Worm (Caenorhabditis elegans) whole organism, L1 larva: ENCODE results near the gene srx-87.

ENCODE experiments used
- C16A3.4 ChIP-seq: fragments of 150-350 bp; optimal IDR thresholded peaks from 2 replicates; lab custom pipeline; 2014; ENCODE audit warnings: missing biosample characterization, missing genetic modification characterization
- F16B12.6 ChIP-seq: fragments of 150-350 bp; optimal IDR thresholded peaks from 2 replicates; lab custom pipeline; 2014; ENCODE audit warnings: missing biosample characterization, missing genetic modification characterization
- aly-2 ChIP-seq: fragments of 150-350 bp; optimal IDR thresholded peaks from 2 replicates; lab custom pipeline; 2014; ENCODE audit warnings: missing biosample characterization, missing genetic modification characterization
- blmp-1 ChIP-seq: fragments of 150-350 bp; optimal IDR thresholded peaks from 2 replicates; lab custom pipeline; 2014; ENCODE audit warnings: missing biosample characterization, missing genetic modification characterization
- ceh-63 ChIP-seq: fragments of 200-800 bp; sonication (Bioruptor generic); optimal IDR thresholded peaks from 2 replicates; lab custom pipeline; 2018; ENCODE audit warnings: mild to moderate bottlenecking, missing genetic modification characterization, missing compliant biosample characterization
- ceh-82 ChIP-seq, 3 experiments: fragments of 150-350 bp in 1 of 3; sonication (generic microtip) in 2 of 3; optimal IDR thresholded peaks; 2 replicates each; lab custom pipeline; 2014 to 2017; ENCODE audit warnings: missing biosample characterization in 3 of 3, missing genetic modification characterization in 3 of 3
- ces-1 ChIP-seq: fragments of 150-350 bp; optimal IDR thresholded peaks from 2 replicates; lab custom pipeline; 2014; ENCODE audit warnings: missing biosample characterization, missing genetic modification reagents, missing genetic modification characterization
- dsc-1 ChIP-seq: sonication (generic microtip); optimal IDR thresholded peaks from 2 replicates; lab custom pipeline; 2016; ENCODE audit warnings: mild to moderate bottlenecking, missing genetic modification characterization, missing compliant biosample characterization
- efl-1 ChIP-seq, 4 experiments: fragments of 150-350 bp; optimal IDR thresholded peaks in 3 of 4; peaks in 1 of 4; 1 replicate in 1 of 4; 2 replicates in 3 of 4; lab custom pipeline; 2014; ENCODE audit warnings: missing biosample characterization in 2 of 4, missing genetic modification characterization in 2 of 4, missing genetic modification reagents in 2 of 4
- efl-3 ChIP-seq: fragments of 200-800 bp; sonication (Bioruptor generic); optimal IDR thresholded peaks from 2 replicates; lab custom pipeline; 2018; ENCODE audit warnings: mild to moderate bottlenecking, missing genetic modification characterization, missing compliant biosample characterization
- egl-13 ChIP-seq: sonication (generic microtip); optimal IDR thresholded peaks from 2 replicates; lab custom pipeline; 2016; ENCODE audit warnings: missing genotype, missing genetic modification reagents, missing genetic modification characterization, missing compliant biosample characterization
- egl-27 ChIP-seq, 2 experiments: fragments of 150-350 bp in 1 of 2; sonication (generic microtip); optimal IDR thresholded peaks; 3 replicates each; lab custom pipeline; 2017 to 2018; ENCODE audit warnings: missing biosample characterization in 2 of 2, missing genetic modification characterization in 2 of 2, missing genetic modification reagents in 2 of 2
- elt-2 ChIP-seq: sonication (generic microtip); optimal IDR thresholded peaks from 2 replicates; lab custom pipeline; 2016; ENCODE audit warnings: missing genetic modification characterization, mild to moderate bottlenecking, inconsistent platforms, missing compliant biosample characterization, missing genetic modification reagents
- fkh-8 ChIP-seq: sonication (generic microtip); optimal IDR thresholded peaks from 2 replicates; lab custom pipeline; 2016; ENCODE audit warnings: mild to moderate bottlenecking, missing genetic modification characterization, missing compliant biosample characterization
- grh-1 ChIP-seq: fragments of 200-800 bp; sonication (Bioruptor generic); IDR thresholded peaks from 2 replicates; pipeline ENCODE4 v1.3.6; 2022; ENCODE audit warnings: missing genetic modification reagents, missing genetic modification characterization, missing compliant biosample characterization
- hpl-2 ChIP-seq: fragments of 150-350 bp; optimal IDR thresholded peaks from 2 replicates; lab custom pipeline; 2014; ENCODE audit warnings: missing biosample characterization, missing genetic modification reagents, missing genetic modification characterization
- isw-1 ChIP-seq: fragments of 200-800 bp; sonication (Bioruptor generic); IDR thresholded peaks from 2 replicates; pipeline ENCODE4 v1.3.6; 2022; ENCODE audit warnings: missing genetic modification characterization, missing compliant biosample characterization
- lin-14 ChIP-seq: fragments of 200-800 bp; sonication (Bioruptor generic); optimal IDR thresholded peaks from 2 replicates; lab custom pipeline; 2018; ENCODE audit warnings: mild to moderate bottlenecking, missing genetic modification characterization, moderate library complexity, missing compliant biosample characterization
- lin-15B ChIP-seq: fragments of 150-350 bp; sonication (generic microtip); optimal IDR thresholded peaks from 3 replicates; lab custom pipeline; 2014; ENCODE audit warnings: missing biosample characterization, missing genetic modification characterization
- lin-35 ChIP-seq, 2 experiments: fragments of 150-350 bp; optimal IDR thresholded peaks; 2 replicates each; lab custom pipeline; 2014; ENCODE audit warnings: missing biosample characterization in 2 of 2, missing genetic modification characterization in 2 of 2, missing genetic modification reagents in 2 of 2
- lsy-2 ChIP-seq, 2 experiments: fragments of 150-350 bp; optimal IDR thresholded peaks; 2 replicates each; lab custom pipeline; 2014; ENCODE audit warnings: missing biosample characterization in 2 of 2, missing genetic modification characterization in 2 of 2
- mab-9 ChIP-seq: fragments of 200-800 bp; sonication (Bioruptor generic); IDR thresholded peaks from 2 replicates; pipeline ENCODE4 v1.3.6; 2022; ENCODE audit warnings: missing genetic modification reagents, missing genetic modification characterization, missing compliant biosample characterization
- mdl-1 ChIP-seq, 2 experiments: fragments of 150-350 bp; optimal IDR thresholded peaks; 2 replicates each; lab custom pipeline; 2014 to 2017; ENCODE audit warnings: missing biosample characterization in 2 of 2, missing genetic modification characterization in 2 of 2, inconsistent platforms in 1 of 2
- mep-1 ChIP-seq: fragments of 150-350 bp; optimal IDR thresholded peaks from 2 replicates; lab custom pipeline; 2014; ENCODE audit warnings: missing biosample characterization, missing genetic modification characterization
- nhr-20 ChIP-seq: sonication (generic microtip); optimal IDR thresholded peaks from 2 replicates; lab custom pipeline; 2016; ENCODE audit warnings: mild to moderate bottlenecking, missing genetic modification characterization, missing compliant biosample characterization
- nhr-237 ChIP-seq: fragments of 150-350 bp; optimal IDR thresholded peaks from 2 replicates; lab custom pipeline; 2014; ENCODE audit warnings: missing biosample characterization, missing genetic modification characterization
- nhr-71 ChIP-seq: sonication (generic microtip); optimal IDR thresholded peaks from 2 replicates; lab custom pipeline; 2016; ENCODE audit warnings: mild to moderate bottlenecking, missing genetic modification characterization, moderate library complexity, missing compliant biosample characterization
- nhr-76 ChIP-seq: sonication (generic microtip); optimal IDR thresholded peaks from 2 replicates; lab custom pipeline; 2017; ENCODE audit warnings: missing biosample characterization, missing genetic modification characterization
- nhr-77 ChIP-seq: fragments of 150-350 bp; optimal IDR thresholded peaks from 2 replicates; lab custom pipeline; 2014; ENCODE audit warnings: missing biosample characterization, missing genetic modification characterization
- nhr-84 ChIP-seq: sonication (generic microtip); optimal IDR thresholded peaks from 2 replicates; lab custom pipeline; 2017; ENCODE audit warnings: missing biosample characterization, missing genetic modification characterization
- nhr-85 ChIP-seq: sonication (generic microtip); peaks from one replicate; lab custom pipeline; 2016; ENCODE audit warnings: missing genetic modification characterization, inconsistent platforms, missing compliant biosample characterization
- nhr-90 ChIP-seq: sonication (generic microtip); optimal IDR thresholded peaks from 2 replicates; lab custom pipeline; 2016; ENCODE audit warnings: mild to moderate bottlenecking, missing genetic modification characterization, missing compliant biosample characterization; ENCODE audit not compliant: poor library complexity
- pag-3 ChIP-seq: sonication (generic microtip); optimal IDR thresholded peaks from 2 replicates; lab custom pipeline; 2017; ENCODE audit warnings: missing genetic modification characterization, mild to moderate bottlenecking, missing compliant biosample characterization, antibody characterized with exemption, borderline replicate concordance; ENCODE audit not compliant: insufficient read depth
- pax-3 ChIP-seq: fragments of 200-800 bp; sonication (Bioruptor generic); optimal IDR thresholded peaks from 2 replicates; lab custom pipeline; 2018; ENCODE audit warnings: mild to moderate bottlenecking, missing genetic modification characterization, moderate library complexity, missing compliant biosample characterization
- rnt-1 ChIP-seq: sonication (generic microtip); optimal IDR thresholded peaks from 2 replicates; lab custom pipeline; 2016; ENCODE audit warnings: mild to moderate bottlenecking, missing genetic modification characterization, moderate library complexity, missing compliant biosample characterization
- skn-1 ChIP-seq: fragments of 150-350 bp; optimal IDR thresholded peaks from 2 replicates; lab custom pipeline; 2014; ENCODE audit warnings: missing biosample characterization, missing genetic modification characterization
- snu-23 ChIP-seq: sonication (generic microtip); optimal IDR thresholded peaks from 2 replicates; lab custom pipeline; 2016; ENCODE audit warnings: missing genetic modification characterization, missing compliant biosample characterization
- sup-37 ChIP-seq: fragments of 200-800 bp; sonication (Bioruptor generic); optimal IDR thresholded peaks from 2 replicates; lab custom pipeline; 2018; ENCODE audit warnings: mild to moderate bottlenecking, missing genetic modification characterization, missing compliant biosample characterization
- swsn-7 ChIP-seq: sonication (generic microtip); optimal IDR thresholded peaks from 2 replicates; lab custom pipeline; 2016; ENCODE audit warnings: missing genetic modification characterization, missing compliant biosample characterization
- tbx-2 ChIP-seq: sonication (generic microtip); optimal IDR thresholded peaks from 2 replicates; lab custom pipeline; 2016; ENCODE audit warnings: missing genetic modification characterization, missing compliant biosample characterization
- tlp-1 ChIP-seq: fragments of 150-350 bp; optimal IDR thresholded peaks from 2 replicates; lab custom pipeline; 2014; ENCODE audit warnings: missing biosample characterization, missing genetic modification characterization
- unc-130 ChIP-seq: fragments of 150-350 bp; optimal IDR thresholded peaks from 2 replicates; lab custom pipeline; 2017; ENCODE audit warnings: missing biosample characterization, missing genetic modification characterization, inconsistent platforms
- zag-1 ChIP-seq: fragments of 150-350 bp; optimal IDR thresholded peaks from 2 replicates; lab custom pipeline; 2014; ENCODE audit warnings: missing biosample characterization, missing genetic modification characterization

srx-87 gene

ce11 chrV:11527531-11527930 is 37.1 kb upstream of the srx-87 start, which contains the start of gene ccch-1:
Gene ccch-1 (plus strand): TSS chrV:11527831.
- TF ChIP-seq lin-35 (GFP tag; optimal IDR thresholded peaks at IDR 0.05; lab: Kevin White, UChicago) (no peak), efl-1 (optimal IDR thresholded peaks at IDR 0.05; lab: Kevin White, UChicago) (no peak), efl-1 (GFP tag; optimal IDR thresholded peaks at IDR 0.05 in 1 of 2; lab: Kevin White, UChicago) (peak in 1 of 2 experiments; percentile 80)

DNA sequence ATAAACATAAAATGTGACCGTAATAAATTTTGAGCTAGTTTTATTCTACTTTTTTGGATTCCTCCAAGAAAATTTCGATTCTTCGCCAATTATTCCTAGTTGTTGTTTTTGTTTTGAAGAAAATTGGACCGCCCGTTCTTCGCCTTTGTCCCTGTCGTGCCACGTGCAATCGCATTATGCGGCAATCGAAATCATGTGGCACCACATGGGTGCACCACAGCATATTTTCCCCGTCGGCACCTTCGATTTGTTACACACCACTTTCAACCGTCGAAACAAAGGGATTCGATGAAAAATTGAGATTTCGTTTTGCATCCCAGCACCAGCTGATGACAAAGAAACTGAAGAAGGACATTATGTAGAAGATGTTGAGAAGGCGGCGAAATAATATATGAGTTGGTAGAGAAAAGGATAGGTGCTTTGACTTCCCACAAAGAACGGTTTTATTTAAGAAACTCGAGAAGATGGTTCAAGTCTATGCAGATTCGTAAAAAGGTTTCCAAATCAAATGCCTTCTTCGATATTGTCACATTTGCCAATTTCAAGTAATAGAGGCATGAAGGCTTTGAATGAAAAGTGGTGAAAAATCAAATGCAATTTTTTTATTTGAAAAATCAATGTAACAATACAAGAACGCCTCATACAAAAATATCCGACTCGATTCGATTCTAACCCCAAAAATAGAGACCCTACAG is 35.9 kb upstream of the srx-87 start:
- TF ChIP-seq mdl-1 (tag; optimal IDR thresholded peaks at IDR 0.05; lab: Kevin White, UChicago) (peak in 1 of 2 experiments; percentile 7), dsc-1 (tag; lab: Kevin White, UChicago) (peak; percentile 57), nhr-85 (tag; lab: Kevin White, UChicago) (peak; percentile 76), elt-2 (tag; lab: Kevin White, UChicago) (no peak), snu-23 (GFP tag; lab: Kevin White, UChicago) (peak; percentile 21), fkh-8 (tag; lab: Kevin White, UChicago) (no peak), lin-15B (tag; lab: Kevin White, UChicago) (no peak), F16B12.6 (no peak), hpl-2 (GFP tag; lab: Kevin White, UChicago) (no peak), lin-14 (GFP tag; lab: Kevin White, UChicago) (peak; percentile 33), nhr-77 (tag; lab: Kevin White, UChicago) (no peak)

DNA sequence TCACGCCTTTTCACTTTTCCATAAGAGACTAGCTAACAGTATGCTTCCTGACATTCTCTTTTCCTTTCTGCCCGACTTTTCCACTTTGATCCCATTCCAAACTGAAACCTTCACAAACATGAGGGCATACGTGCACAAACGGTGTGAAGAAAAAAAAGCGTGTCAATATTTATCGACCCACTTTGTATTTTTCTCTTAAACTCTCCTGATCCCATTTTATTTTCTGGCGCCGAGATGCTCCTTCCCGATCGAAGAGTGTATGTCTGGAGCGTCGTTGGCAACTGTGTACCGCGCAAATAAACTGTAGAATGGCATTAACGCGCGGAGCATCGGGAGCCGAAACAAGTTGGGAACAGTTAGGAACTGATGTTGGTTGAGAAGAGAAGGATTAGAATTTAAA is 35.1 kb upstream of the srx-87 start:
- TF ChIP-seq nhr-76 (tag; lab: Kevin White, UChicago) (no peak), mep-1 (tag; lab: Kevin White, UChicago) (no peak), nhr-84 (tag; lab: Kevin White, UChicago) (no peak), mdl-1 (tag; optimal IDR thresholded peaks at IDR 0.05; lab: Kevin White, UChicago) (peak in 1 of 2 experiments; percentile 25), blmp-1 (tag; lab: Kevin White, UChicago) (no peak), egl-27 (tag; optimal IDR thresholded peaks at IDR 0.05; lab: Kevin White, UChicago) (peak; percentile 45 to 57), nhr-71 (tag; lab: Kevin White, UChicago) (peak; percentile 36), tbx-2 (tag; lab: Kevin White, UChicago) (peak; percentile 58), efl-3 (no peak), lsy-2 (tag; optimal IDR thresholded peaks at IDR 0.05; lab: Kevin White, UChicago) (peak in 1 of 2 experiments; percentile 21), efl-1 (optimal IDR thresholded peaks at IDR 0.05; lab: Kevin White, UChicago) (no peak), efl-1 (GFP tag; optimal IDR thresholded peaks at IDR 0.05 in 1 of 2; lab: Kevin White, UChicago) (peak in 1 of 2 experiments; percentile 58), isw-1 (GFP tag; lab: Robert Waterston, UW) (no peak), ceh-82 (tag; optimal IDR thresholded peaks at IDR 0.05; lab: Kevin White, UChicago) (no peak), lin-14 (GFP tag; lab: Kevin White, UChicago) (peak; percentile 48), ceh-63 (GFP tag; lab: Kevin White, UChicago) (no peak), nhr-77 (tag; lab: Kevin White, UChicago) (peak; percentile 65), tlp-1 (tag; lab: Kevin White, UChicago) (no peak), nhr-20 (tag; lab: Kevin White, UChicago) (peak; percentile 36)

ce11 chrV:11531100-11531499 is 33.6 kb upstream of the srx-87 start:
- TF ChIP-seq nhr-90 (peak; percentile 76), efl-1 (optimal IDR thresholded peaks at IDR 0.05; lab: Kevin White, UChicago) (peak; percentile 20 to 39), efl-1 (GFP tag; optimal IDR thresholded peaks at IDR 0.05 in 1 of 2; lab: Kevin White, UChicago) (peak in 1 of 2 experiments; percentile 6), skn-1 (tag; lab: Kevin White, UChicago) (no peak), nhr-77 (tag; lab: Kevin White, UChicago) (no peak), efl-3 (no peak), aly-2 (tag; lab: Kevin White, UChicago) (no peak), swsn-7 (tag; lab: Kevin White, UChicago) (peak; percentile 31), grh-1 (GFP tag; lab: Robert Waterston, UW) (peak; percentile 87), sup-37 (GFP tag; lab: Kevin White, UChicago) (no peak), ceh-82 (tag; optimal IDR thresholded peaks at IDR 0.05; lab: Kevin White, UChicago) (peak in 1 of 3 experiments; percentile 23), rnt-1 (peak; percentile 42), pax-3 (tag; lab: Kevin White, UChicago) (no peak), mep-1 (tag; lab: Kevin White, UChicago) (peak; percentile 85), lsy-2 (tag; optimal IDR thresholded peaks at IDR 0.05; lab: Kevin White, UChicago) (peak; percentile 56 to 84), pag-3 (tag; lab: Kevin White, UChicago) (no peak), zag-1 (tag; lab: Kevin White, UChicago) (no peak), mab-9 (GFP tag; lab: Robert Waterston, UW) (0 out of 2 replicates have a peak, but pooled peaks have one; percentile 23), C16A3.4 (tag; lab: Kevin White, UChicago) (peak; percentile 49), egl-13 (tag; lab: Kevin White, UChicago) (no peak), nhr-237 (tag; lab: Kevin White, UChicago) (no peak), nhr-20 (tag; lab: Kevin White, UChicago) (peak; percentile 90), ces-1 (GFP tag; lab: Kevin White, UChicago) (no peak), unc-130 (peak; percentile 84)
